Worm (Caenorhabditis elegans): ENCODE data around the gene C50B6.7.

- TF ChIP-seq tab-1 (GFP tag; IDR thresholded peaks at IDR 0.05), result no peak
- no peak for TF ChIP-seq ref-1 (GFP tag; conservative IDR thresholded peaks at IDR 0.05)
- TF ChIP-seq T22C8.4 (GFP tag; IDR thresholded peaks at IDR 0.05), result no peak
- TF ChIP-seq flt-1 (GFP tag; IDR thresholded peaks at IDR 0.05), result no peak
Measured at ce11 chrV:13345867-13346328, 21.1 kb upstream of the C50B6.7 start, which contains the start of gene twk-43.

All from whole organism, midembryonic.